Worm (Caenorhabditis elegans) whole organism, L4 larva: Measurements from ENCODE around the gene shc-2.

ENCODE experiments used
- D1046.2 ChIP-seq: fragments of 200-800 bp; sonication (Bioruptor generic); IDR thresholded peaks from 2 replicates; pipeline ENCODE4 v1.3.6; 2022; ENCODE audit warnings: missing genetic modification characterization, missing compliant biosample characterization
- F37D6.2 ChIP-seq: sonication (generic microtip); optimal IDR thresholded peaks from 2 replicates; lab custom pipeline; 2016; ENCODE audit warnings: mild to moderate bottlenecking, missing genetic modification characterization, missing compliant biosample characterization
- Y105C5A.15 ChIP-seq: fragments of 200-800 bp; sonication (Bioruptor generic); IDR thresholded peaks from 2 replicates; pipeline ENCODE4 v1.3.6; 2022; ENCODE audit warnings: missing genetic modification characterization, missing compliant biosample characterization
- Y5F2A.4 ChIP-seq: fragments of 200-800 bp; sonication (Bioruptor generic); optimal IDR thresholded peaks from 2 replicates; lab custom pipeline; 2018; ENCODE audit warnings: mild to moderate bottlenecking, missing genetic modification characterization, missing compliant biosample characterization
- ZK337.2 ChIP-seq: fragments of 200-800 bp; sonication (Bioruptor generic); IDR thresholded peaks from 2 replicates; pipeline ENCODE4 v1.3.6; 2022; ENCODE audit warnings: missing genetic modification reagents, missing genetic modification characterization, missing compliant biosample characterization
- ZK546.5 ChIP-seq, 2 experiments: sonication (generic microtip); optimal IDR thresholded peaks; 2 replicates each; lab custom pipeline; 2017; ENCODE audit warnings: missing biosample characterization in 2 of 2, missing genetic modification characterization in 2 of 2
- aha-1 ChIP-seq: fragments of 150-350 bp; peaks from one replicate; lab custom pipeline; 2014; ENCODE audit warnings: missing biosample characterization, missing genetic modification characterization
- aly-2 ChIP-seq: sonication (generic microtip); optimal IDR thresholded peaks from 2 replicates; lab custom pipeline; 2018; ENCODE audit warnings: missing biosample characterization, missing genetic modification characterization
- arid-1 ChIP-seq: fragments of 200-800 bp; sonication (Bioruptor generic); conservative IDR thresholded peaks from 2 replicates; pipeline ENCODE4 v1.3.6; 2022; ENCODE audit warnings: missing genetic modification reagents, missing genetic modification characterization, missing compliant biosample characterization
- ceh-20 ChIP-seq: fragments of 200-800 bp; sonication (Bioruptor generic); IDR thresholded peaks from 2 replicates; pipeline ENCODE4 v1.3.6; 2022; ENCODE audit warnings: missing genetic modification reagents, missing genetic modification characterization, missing compliant biosample characterization
- ceh-28 ChIP-seq: fragments of 150-350 bp; optimal IDR thresholded peaks from 2 replicates; lab custom pipeline; 2014; ENCODE audit warnings: missing biosample characterization, missing genetic modification reagents, missing genetic modification characterization
- cey-2 ChIP-seq: sonication (generic microtip); optimal IDR thresholded peaks from 3 replicates; lab custom pipeline; 2017; ENCODE audit warnings: missing genetic modification characterization, mild to moderate bottlenecking, missing compliant biosample characterization, antibody characterized with exemption, borderline replicate concordance; ENCODE audit not compliant: insufficient read depth
- daf-8 ChIP-seq: fragments of 200-800 bp; sonication (Bioruptor generic); IDR thresholded peaks from 2 replicates; pipeline ENCODE4 v1.3.6; 2022; ENCODE audit warnings: missing genetic modification characterization, missing compliant biosample characterization
- dmd-6 ChIP-seq: fragments of 200-800 bp; sonication (Bioruptor generic); IDR thresholded peaks from 2 replicates; pipeline ENCODE4 v1.3.6; 2022; ENCODE audit warnings: missing genetic modification reagents, missing genetic modification characterization, missing compliant biosample characterization
- dmd-9 ChIP-seq: fragments of 200-800 bp; sonication (Bioruptor generic); IDR thresholded peaks from 2 replicates; pipeline ENCODE4 v1.3.6; 2022; ENCODE audit warnings: missing genetic modification reagents, missing genetic modification characterization, missing compliant biosample characterization
- duxl-1 ChIP-seq: sonication (generic microtip); optimal IDR thresholded peaks from 2 replicates; lab custom pipeline; 2016; ENCODE audit warnings: mild to moderate bottlenecking, missing genetic modification characterization, moderate library complexity, missing compliant biosample characterization; ENCODE audit not compliant: poor library complexity
- dve-1 ChIP-seq: sonication (generic microtip); optimal IDR thresholded peaks from 2 replicates; lab custom pipeline; 2017; ENCODE audit warnings: antibody characterized with exemption, mild to moderate bottlenecking, missing genetic modification characterization, missing compliant biosample characterization; ENCODE audit not compliant: insufficient read depth
- egl-27 ChIP-seq: sonication (generic microtip); optimal IDR thresholded peaks from 3 replicates; lab custom pipeline; 2017; ENCODE audit warnings: missing biosample characterization, missing genetic modification reagents, missing genetic modification characterization
- egl-43 ChIP-seq: fragments of 200-800 bp; sonication (Bioruptor generic); IDR thresholded peaks from 2 replicates; pipeline ENCODE4 v1.3.6; 2022; ENCODE audit warnings: missing genetic modification reagents, missing genetic modification characterization, missing compliant biosample characterization
- fkh-10 ChIP-seq: fragments of 150-350 bp; optimal IDR thresholded peaks from 2 replicates; lab custom pipeline; 2014; ENCODE audit warnings: missing biosample characterization, missing genetic modification reagents, missing genetic modification characterization
- gei-8 ChIP-seq: fragments of 200-800 bp; sonication (Bioruptor generic); optimal IDR thresholded peaks from 2 replicates; lab custom pipeline; 2018; ENCODE audit warnings: mild to moderate bottlenecking, missing genetic modification characterization, missing compliant biosample characterization
- hif-1 ChIP-seq, 2 experiments: sonication (generic microtip); optimal IDR thresholded peaks; 2 replicates each; lab custom pipeline; 2016 to 2017; ENCODE audit warnings: missing compliant biosample characterization in 2 of 2, missing genetic modification characterization in 2 of 2, missing genetic modification reagents in 2 of 2, missing genotype in 2 of 2, mild to moderate bottlenecking in 1 of 2
- hlh-30 ChIP-seq: sonication (generic microtip); optimal IDR thresholded peaks from 2 replicates; lab custom pipeline; 2017; ENCODE audit warnings: antibody characterized with exemption, mild to moderate bottlenecking, missing genetic modification characterization, missing compliant biosample characterization; ENCODE audit not compliant: insufficient read depth
- lim-7 ChIP-seq: fragments of 200-800 bp; sonication (Bioruptor generic); IDR thresholded peaks from 2 replicates; pipeline ENCODE4 v1.3.6; 2022; ENCODE audit warnings: missing genetic modification characterization, missing compliant biosample characterization
- lin-13 ChIP-seq: fragments of 150-350 bp; optimal IDR thresholded peaks from 2 replicates; lab custom pipeline; 2014; ENCODE audit warnings: missing biosample characterization, missing genetic modification reagents, missing genetic modification characterization
- lsy-2 ChIP-seq, 2 experiments: fragments of 150-350 bp in 1 of 2; sonication (generic microtip) in 1 of 2; optimal IDR thresholded peaks; 2 replicates each; lab custom pipeline; 2014 to 2017; ENCODE audit warnings: missing biosample characterization in 2 of 2, missing genetic modification characterization in 2 of 2
- madf-9 ChIP-seq: fragments of 200-800 bp; sonication (Bioruptor generic); conservative IDR thresholded peaks from 2 replicates; pipeline ENCODE4 v1.3.6; 2022; ENCODE audit warnings: missing genetic modification reagents, missing genetic modification characterization, missing compliant biosample characterization
- mxl-3 ChIP-seq: fragments of 200-800 bp; sonication (Bioruptor generic); optimal IDR thresholded peaks from 2 replicates; lab custom pipeline; 2018; ENCODE audit warnings: mild to moderate bottlenecking, missing genetic modification characterization, missing compliant biosample characterization
- nhr-10 ChIP-seq: fragments of 150-350 bp; optimal IDR thresholded peaks from 2 replicates; lab custom pipeline; 2014; ENCODE audit warnings: missing biosample characterization, missing genetic modification characterization
- nhr-102 ChIP-seq: sonication (generic microtip); optimal IDR thresholded peaks from 2 replicates; lab custom pipeline; 2016; ENCODE audit warnings: mild to moderate bottlenecking, missing genetic modification characterization, moderate library complexity, missing compliant biosample characterization
- nhr-11 ChIP-seq: fragments of 150-350 bp; optimal IDR thresholded peaks from 2 replicates; lab custom pipeline; 2014; ENCODE audit warnings: missing biosample characterization, missing genetic modification characterization
- nhr-237 ChIP-seq: sonication (generic microtip); optimal IDR thresholded peaks from 2 replicates; lab custom pipeline; 2017; ENCODE audit warnings: missing biosample characterization, missing genetic modification characterization
- nhr-25 ChIP-seq: sonication (generic microtip); optimal IDR thresholded peaks from 2 replicates; lab custom pipeline; 2017; ENCODE audit warnings: missing genetic modification characterization, mild to moderate bottlenecking, missing compliant biosample characterization, antibody characterized with exemption, moderate library complexity, borderline replicate concordance; ENCODE audit not compliant: insufficient read depth
- nhr-28 ChIP-seq: fragments of 150-350 bp; optimal IDR thresholded peaks from 2 replicates; lab custom pipeline; 2014; ENCODE audit warnings: missing biosample characterization, missing genetic modification characterization
- nhr-76 ChIP-seq: fragments of 150-350 bp; optimal IDR thresholded peaks from 2 replicates; lab custom pipeline; 2014; ENCODE audit warnings: missing biosample characterization, missing genetic modification characterization
- nhr-77 ChIP-seq: fragments of 150-350 bp; optimal IDR thresholded peaks from 2 replicates; lab custom pipeline; 2014; ENCODE audit warnings: missing biosample characterization, missing genetic modification characterization
- pha-4 ChIP-seq, 2 experiments: fragments of 150-350 bp in 1 of 2; fragments of 200-800 bp in 1 of 2; sonication (Bioruptor generic) in 1 of 2; IDR thresholded peaks in 1 of 2; optimal IDR thresholded peaks in 1 of 2; 2 replicates each; pipeline versions ENCODE4 v1.3.6 to Lab custom; 2014 to 2022; ENCODE audit warnings: missing genetic modification characterization in 2 of 2, missing genetic modification reagents in 2 of 2, missing biosample characterization in 1 of 2, missing compliant biosample characterization in 1 of 2
- pqm-1 ChIP-seq: sonication (generic microtip); optimal IDR thresholded peaks from 2 replicates; lab custom pipeline; 2017; ENCODE audit warnings: missing biosample characterization, missing genetic modification characterization
- rbr-2 ChIP-seq: sonication (generic microtip); optimal IDR thresholded peaks from 2 replicates; lab custom pipeline; 2016; ENCODE audit warnings: missing genotype, missing genetic modification characterization, missing compliant biosample characterization
- saeg-2 ChIP-seq: fragments of 200-800 bp; sonication (Bioruptor generic); IDR thresholded peaks from 2 replicates; pipeline ENCODE4 v1.3.6; 2022; ENCODE audit warnings: missing genetic modification reagents, missing genetic modification characterization, missing compliant biosample characterization
- set-16 ChIP-seq: fragments of 200-800 bp; sonication (Bioruptor generic); IDR thresholded peaks from 2 replicates; pipeline ENCODE4 v1.3.6; 2022; ENCODE audit warnings: missing genetic modification reagents, missing genetic modification characterization, missing compliant biosample characterization
- skn-1 ChIP-seq: fragments of 150-350 bp; optimal IDR thresholded peaks from 2 replicates; lab custom pipeline; 2014; ENCODE audit warnings: missing biosample characterization, missing genetic modification characterization
- spr-3 ChIP-seq: fragments of 200-800 bp; sonication (Bioruptor generic); optimal IDR thresholded peaks from 2 replicates; lab custom pipeline; 2018; ENCODE audit warnings: mild to moderate bottlenecking, missing genetic modification characterization, missing compliant biosample characterization
- tra-1 ChIP-seq: fragments of 200-800 bp; sonication (Bioruptor generic); IDR thresholded peaks from 2 replicates; pipeline ENCODE4 v1.3.6; 2022; ENCODE audit warnings: missing genetic modification reagents, missing genetic modification characterization, missing compliant biosample characterization
- vab-7 ChIP-seq: fragments of 200-800 bp; sonication (Bioruptor generic); IDR thresholded peaks from 2 replicates; pipeline ENCODE4 v1.3.6; 2022; ENCODE audit warnings: missing genetic modification reagents, missing genetic modification characterization, missing compliant biosample characterization
- zfp-2 ChIP-seq: sonication (generic microtip); optimal IDR thresholded peaks from 2 replicates; lab custom pipeline; 2016; ENCODE audit warnings: mild to moderate bottlenecking, missing genetic modification characterization, missing compliant biosample characterization
- zfp-3 ChIP-seq: fragments of 200-800 bp; sonication (Bioruptor generic); conservative IDR thresholded peaks from 2 replicates; pipeline ENCODE4 v1.3.6; 2022; ENCODE audit warnings: missing genetic modification reagents, missing genetic modification characterization, missing compliant biosample characterization
- zip-11 ChIP-seq: fragments of 200-800 bp; sonication (Bioruptor generic); IDR thresholded peaks from 2 replicates; pipeline ENCODE4 v1.3.6; 2022; ENCODE audit warnings: missing genetic modification characterization, missing compliant biosample characterization
- zip-2 ChIP-seq: fragments of 150-350 bp; optimal IDR thresholded peaks from 2 replicates; lab custom pipeline; 2014; ENCODE audit warnings: missing biosample characterization, missing genetic modification characterization
- ztf-7 ChIP-seq: fragments of 150-350 bp; optimal IDR thresholded peaks from 2 replicates; lab custom pipeline; 2014; ENCODE audit warnings: missing biosample characterization, missing genetic modification characterization

The shc-2 gene

DNA sequence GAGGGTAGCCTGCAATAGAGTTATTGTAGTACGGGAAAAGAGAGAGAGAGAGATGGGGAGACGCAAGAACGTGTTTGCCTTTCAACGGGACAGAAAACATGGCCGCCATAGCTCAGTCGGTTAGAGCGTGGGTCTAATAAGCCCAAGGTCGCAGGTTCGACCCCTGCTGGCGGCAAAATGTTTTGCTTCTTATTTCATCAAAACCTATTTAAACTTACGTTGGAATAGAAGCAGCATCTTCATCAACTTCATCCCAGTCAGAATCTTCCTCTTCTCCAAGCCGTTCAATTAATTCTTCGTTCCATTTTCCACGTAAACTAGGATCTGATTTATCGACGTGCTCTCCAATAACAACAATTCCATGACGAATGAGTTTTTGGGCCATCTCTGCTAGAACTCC is 63.7 kb downstream of the shc-2 start (continued):
- TF ChIP-seq daf-8 (GFP tag; lab: Robert Waterston, UW): 0 out of 2 replicates have a peak, but pooled peaks have one; percentile 21
- no peak for TF ChIP-seq nhr-76 (tag; lab: Kevin White, UChicago)
- no peak for TF ChIP-seq cey-2 (tag; lab: Kevin White, UChicago)
- TF ChIP-seq D1046.2 (GFP tag; lab: Robert Waterston, UW): peak; percentile 78
- no peak for TF ChIP-seq nhr-10
- peak; percentile 80 for TF ChIP-seq Y5F2A.4 (GFP tag; lab: Kevin White, UChicago)
- peak; percentile 86; the same call in 1 of the 2 replicates for TF ChIP-seq Y105C5A.15 (GFP tag; lab: Robert Waterston, UW)
- no peak for TF ChIP-seq ZK546.5 (tag; optimal IDR thresholded peaks at IDR 0.05; lab: Kevin White, UChicago)
- peak; percentile 54 for TF ChIP-seq nhr-102 (tag; lab: Kevin White, UChicago)
- no peak for TF ChIP-seq ZK337.2 (GFP tag; lab: Robert Waterston, UW)
- TF ChIP-seq dmd-9 (GFP tag; lab: Robert Waterston, UW): peak; percentile 78
- no peak for TF ChIP-seq ceh-28 (tag; lab: Kevin White, UChicago)
- peak; percentile 78 for TF ChIP-seq duxl-1 (tag; lab: Kevin White, UChicago)
- TF ChIP-seq rbr-2 (tag; lab: Kevin White, UChicago): peak; percentile 46
- no peak for TF ChIP-seq egl-27 (tag; lab: Kevin White, UChicago)
- peak; percentile 70 for TF ChIP-seq ceh-20
- peak; percentile 59 for TF ChIP-seq mxl-3 (GFP tag; lab: Kevin White, UChicago)
- TF ChIP-seq set-16 (GFP tag; lab: Robert Waterston, UW): peak; percentile 48; the same call in 1 of the 2 replicates
- peak; percentile 69; the same call in 1 of the 2 replicates for TF ChIP-seq zip-11 (GFP tag; lab: Robert Waterston, UW)
- TF ChIP-seq madf-9 (GFP tag; lab: Robert Waterston, UW): peak; percentile 74
- no peak for TF ChIP-seq F37D6.2 (tag; lab: Kevin White, UChicago)
- peak; percentile 94 for TF ChIP-seq egl-43 (GFP tag; lab: Robert Waterston, UW)
- peak; percentile 84 for TF ChIP-seq arid-1
- TF ChIP-seq aha-1 (tag; lab: Kevin White, UChicago): peak; percentile 98
- no peak for TF ChIP-seq nhr-237
- peak; percentile 60 for TF ChIP-seq lin-13 (GFP tag; lab: Kevin White, UChicago)
- TF ChIP-seq vab-7 (GFP tag; lab: Robert Waterston, UW): peak; percentile 86
- TF ChIP-seq dmd-6: peak; percentile 68
- TF ChIP-seq fkh-10: no peak
- TF ChIP-seq pqm-1 (tag; lab: Kevin White, UChicago): no peak
- peak; percentile 31 for TF ChIP-seq spr-3
- TF ChIP-seq zip-2 (tag; lab: Kevin White, UChicago): peak; percentile 55
- TF ChIP-seq lim-7 (GFP tag; lab: Robert Waterston, UW): peak; percentile 94
- peak; percentile 48 for TF ChIP-seq nhr-11
- TF ChIP-seq saeg-2 (GFP tag; lab: Robert Waterston, UW): 0 out of 2 replicates have a peak, but pooled peaks have one; percentile 48
- TF ChIP-seq lsy-2 (tag; optimal IDR thresholded peaks at IDR 0.05; lab: Kevin White, UChicago): peak; percentile 29 to 70
- peak; percentile 65 for TF ChIP-seq ztf-7 (tag; lab: Kevin White, UChicago)
- TF ChIP-seq hlh-30 (tag; lab: Kevin White, UChicago): peak; percentile 29
- TF ChIP-seq aly-2: no peak
- TF ChIP-seq dve-1: peak; percentile 26
- TF ChIP-seq nhr-25: peak; percentile 70
- peak; percentile 68 for TF ChIP-seq gei-8
- TF ChIP-seq hif-1 (tag; optimal IDR thresholded peaks at IDR 0.05; lab: Kevin White, UChicago): peak; percentile 17 to 59
- peak; percentile 34 for TF ChIP-seq nhr-28
- TF ChIP-seq tra-1 (GFP tag; lab: Robert Waterston, UW): peak; percentile 82
- TF ChIP-seq zfp-3 (GFP tag; lab: Robert Waterston, UW): peak; percentile 79; the same call in 1 of the 2 replicates
- TF ChIP-seq zfp-2 (tag; lab: Kevin White, UChicago): peak; percentile 19
- TF ChIP-seq pha-4 (GFP tag; IDR thresholded peaks at IDR 0.05; lab: Robert Waterston, UW): peak; percentile 93
- no peak for TF ChIP-seq pha-4 (tag; optimal IDR thresholded peaks at IDR 0.05; lab: Kevin White, UChicago)
- TF ChIP-seq nhr-77 (tag; lab: Kevin White, UChicago): peak; percentile 71
- no peak for TF ChIP-seq skn-1 (tag; lab: Kevin White, UChicago)
